Fruit fly (Drosophila melanogaster) whole organism, wandering third instar larva: ENCODE data around the gene Eip74EF.

Source experiments
- Abd-B ChIP-seq: fragments of >200 bp; optimal IDR thresholded peaks from 2 replicates; lab custom pipeline; 2017; ENCODE audit warnings: missing biosample characterization, missing genetic modification characterization
- CG9705 ChIP-seq: fragments of 200-800 bp; sonication (Bioruptor generic); optimal IDR thresholded peaks from 2 replicates; lab custom pipeline; 2018; ENCODE audit warnings: missing biosample characterization, mild to moderate bottlenecking, missing genetic modification characterization
- Dfd ChIP-seq: fragments of >200 bp; optimal IDR thresholded peaks from 2 replicates; lab custom pipeline; 2017; ENCODE audit warnings: missing biosample characterization, missing genetic modification characterization
- Dif ChIP-seq: fragments of 200-275, 200-300 bp; sonication (Bioruptor generic); optimal IDR thresholded peaks from 2 replicates; lab custom pipeline; 2018; ENCODE audit warnings: missing biosample characterization, missing genetic modification characterization; ENCODE audit not compliant: partially characterized antibody
- GATAd ChIP-seq: sonication (Bioruptor generic); optimal IDR thresholded peaks from 2 replicates; lab custom pipeline; 2016; ENCODE audit warnings: missing biosample characterization, missing genetic modification characterization
- HLH106 ChIP-seq: fragments of 200-800 bp; optimal IDR thresholded peaks from 3 replicates; lab custom pipeline; 2019; ENCODE audit warnings: missing biosample characterization, mild to moderate bottlenecking, missing genetic modification characterization, moderate library complexity
- Hnf4 ChIP-seq: fragments of 200-800 bp; sonication (Bioruptor generic); optimal IDR thresholded peaks from 2 replicates; lab custom pipeline; 2016; ENCODE audit warnings: missing biosample characterization, mild to moderate bottlenecking, missing genetic modification characterization
- Hr83 ChIP-seq: fragments of 200-300 bp; sonication (Bioruptor generic); optimal IDR thresholded peaks from 2 replicates; lab custom pipeline; 2016; ENCODE audit warnings: missing biosample characterization, mild to moderate bottlenecking, missing genetic modification characterization, moderate library complexity; ENCODE audit not compliant: poor library complexity, severe bottlenecking
- Jra ChIP-seq: sonication (Bioruptor generic); optimal IDR thresholded peaks from 2 replicates; lab custom pipeline; 2016; ENCODE audit warnings: missing biosample characterization, missing genetic modification characterization
- Mio ChIP-seq: sonication (Bioruptor generic); optimal IDR thresholded peaks from 2 replicates; lab custom pipeline; 2016; ENCODE audit warnings: missing biosample characterization, missing genetic modification characterization
- Myc ChIP-seq: fragments of >200 bp; optimal IDR thresholded peaks from 2 replicates; lab custom pipeline; 2017
- N ChIP-seq: fragments of >200 bp; optimal IDR thresholded peaks from 2 replicates; lab custom pipeline; 2018; ENCODE audit warnings: missing biosample characterization, missing external identifiers, missing genetic modification characterization
- OdsH ChIP-seq: fragments of 200-800 bp; sonication (Bioruptor generic); optimal IDR thresholded peaks from 2 replicates; lab custom pipeline; 2016; ENCODE audit warnings: missing biosample characterization, mild to moderate bottlenecking, missing genetic modification characterization
- Rel ChIP-seq, 2 experiments: fragments of 200-800 bp; sonication (Bioruptor generic) in 1 of 2; optimal IDR thresholded peaks; 2 replicates in 1 of 2; 3 replicates in 1 of 2; lab custom pipeline; 2016 to 2019; ENCODE audit warnings: mild to moderate bottlenecking in 2 of 2, missing biosample characterization in 2 of 2, missing genetic modification characterization in 2 of 2, moderate library complexity in 1 of 2
- Sp1 ChIP-seq: fragments of 200-800 bp; sonication (Bioruptor generic); optimal IDR thresholded peaks from 3 replicates; lab custom pipeline; 2019; ENCODE audit warnings: missing biosample characterization, mild to moderate bottlenecking, missing genetic modification characterization, moderate library complexity
- Vsx2 ChIP-seq: fragments of 200-300, 225-300 bp; sonication (Bioruptor generic); optimal IDR thresholded peaks from 2 replicates; lab custom pipeline; 2018; ENCODE audit warnings: missing biosample characterization, missing genetic modification characterization; ENCODE audit not compliant: partially characterized antibody
- br ChIP-seq: fragments of 200-800 bp; sonication (Bioruptor generic); optimal IDR thresholded peaks from 2 replicates; lab custom pipeline; 2016; ENCODE audit warnings: missing biosample characterization, missing genetic modification characterization
- brk ChIP-seq: fragments of 200-800 bp; sonication (Bioruptor generic); optimal IDR thresholded peaks from 2 replicates; lab custom pipeline; 2016; ENCODE audit warnings: missing biosample characterization, mild to moderate bottlenecking, missing genetic modification characterization
- dl ChIP-seq, 2 experiments: fragments of 175-275, 200-275 bp in 1 of 2; fragments of 200-275 bp in 1 of 2; sonication (Bioruptor generic); optimal IDR thresholded peaks; lab custom pipeline; 2018; ENCODE audit warnings: mild to moderate bottlenecking in 2 of 2, missing biosample characterization in 2 of 2, missing genetic modification characterization in 2 of 2, moderate library complexity in 2 of 2; ENCODE audit not compliant: partially characterized antibody in 2 of 2, insufficient read depth in 1 of 2
- dmrt93B ChIP-seq: fragments of 200-800 bp; sonication (Bioruptor generic); optimal IDR thresholded peaks from 2 replicates; lab custom pipeline; 2018; ENCODE audit warnings: missing biosample characterization, mild to moderate bottlenecking, missing genetic modification characterization
- ey ChIP-seq: fragments of 200-800 bp; sonication (Bioruptor generic); optimal IDR thresholded peaks from 2 replicates; lab custom pipeline; 2016; ENCODE audit warnings: missing biosample characterization, missing genetic modification characterization
- foxo ChIP-seq, 2 experiments: fragments of 200-800 bp; sonication (Bioruptor generic); optimal IDR thresholded peaks; 2 replicates in 1 of 2; 3 replicates in 1 of 2; lab custom pipeline; 2016 to 2017; ENCODE audit warnings: missing biosample characterization in 2 of 2, missing genetic modification characterization in 2 of 2
- fru ChIP-seq: fragments of 200-800 bp; sonication (Bioruptor generic); optimal IDR thresholded peaks from 3 replicates; lab custom pipeline; 2016; ENCODE audit warnings: missing biosample characterization, mild to moderate bottlenecking, missing genetic modification characterization
- h ChIP-seq: fragments of 200-800 bp; sonication (Bioruptor generic); optimal IDR thresholded peaks from 3 replicates; lab custom pipeline; 2016; ENCODE audit warnings: missing biosample characterization, mild to moderate bottlenecking, missing genetic modification characterization
- jim ChIP-seq: fragments of 175-275, 200-325 bp; sonication (Bioruptor generic); optimal IDR thresholded peaks from 2 replicates; lab custom pipeline; 2016; ENCODE audit warnings: missing biosample characterization, mild to moderate bottlenecking, missing genetic modification characterization
- pan ChIP-seq: fragments of >200 bp; optimal IDR thresholded peaks from 2 replicates; lab custom pipeline; 2017
- psq ChIP-seq: fragments of 200-800 bp; sonication (Bioruptor generic); optimal IDR thresholded peaks from 3 replicates; lab custom pipeline; 2017; ENCODE audit warnings: missing biosample characterization, mild to moderate bottlenecking, missing genetic modification characterization, moderate library complexity
- rgr ChIP-seq: fragments of 200-800 bp; sonication (Bioruptor generic); optimal IDR thresholded peaks from 3 replicates; lab custom pipeline; 2016; ENCODE audit warnings: missing biosample characterization, mild to moderate bottlenecking, missing genetic modification characterization
- sage ChIP-seq: fragments of 200-800 bp; sonication (Bioruptor generic); optimal IDR thresholded peaks from 2 replicates; lab custom pipeline; 2016; ENCODE audit warnings: missing biosample characterization, mild to moderate bottlenecking, missing genetic modification characterization
- sv ChIP-seq: fragments of 200-800 bp; sonication (Bioruptor generic); optimal IDR thresholded peaks from 3 replicates; lab custom pipeline; 2016; ENCODE audit warnings: missing biosample characterization, missing genetic modification characterization
- tai ChIP-seq: sonication (Bioruptor generic); optimal IDR thresholded peaks from 2 replicates; lab custom pipeline; 2016; ENCODE audit warnings: missing biosample characterization, missing genetic modification characterization
- usp ChIP-seq: fragments of >200 bp; optimal IDR thresholded peaks from 2 replicates; lab custom pipeline; 2017; ENCODE audit warnings: missing biosample characterization, missing genetic modification characterization
- woc ChIP-seq: sonication (Bioruptor generic); optimal IDR thresholded peaks from 2 replicates; lab custom pipeline; 2016; ENCODE audit warnings: missing biosample characterization, mild to moderate bottlenecking, missing genetic modification characterization

The Eip74EF gene

dm6 chr3L:17596897-17597296, 22.2 kb downstream of the Eip74EF start (continued):
- no peak for TF ChIP-seq dmrt93B (GFP tag; lab: Kevin White, UChicago)
- TF ChIP-seq Dfd (GFP tag; lab: Kevin White, UChicago) = no peak
- TF ChIP-seq foxo (GFP tag; optimal IDR thresholded peaks at IDR 0.05; lab: Kevin White, UChicago) = no peak
- no peak for TF ChIP-seq HLH106 (tag; lab: Kevin White, UChicago)
- TF ChIP-seq jim (GFP tag; lab: Kevin White, UChicago) = no peak
- no peak for TF ChIP-seq sage
- peak; percentile 9 for TF ChIP-seq Hr83 (GFP tag; lab: Kevin White, UChicago)
- TF ChIP-seq h = no peak
- no peak for TF ChIP-seq OdsH (GFP tag; lab: Kevin White, UChicago)
- TF ChIP-seq Jra (GFP tag; lab: Kevin White, UChicago) = no peak
- TF ChIP-seq brk (GFP tag; lab: Kevin White, UChicago) = peak; percentile 75
- no peak for TF ChIP-seq ey (GFP tag; lab: Kevin White, UChicago)
- no peak for TF ChIP-seq Mio (GFP tag; lab: Kevin White, UChicago)
- TF ChIP-seq, all 38 proteins: peak for 8

dm6 chr3L:17595810-17596561, 23.1 kb downstream of the Eip74EF start:
- TF ChIP-seq woc (GFP tag; lab: Kevin White, UChicago) (no peak), Jra (GFP tag; lab: Kevin White, UChicago) (no peak), HLH106 (tag; lab: Kevin White, UChicago) (no peak), Dfd (GFP tag; lab: Kevin White, UChicago) (no peak), Hnf4 (GFP tag; lab: Kevin White, UChicago) (no peak), OdsH (GFP tag; lab: Kevin White, UChicago) (no peak), psq (no peak), N (GFP tag; lab: Kevin White, UChicago) (no peak), sv (GFP tag; lab: Kevin White, UChicago) (no peak)

DNA sequence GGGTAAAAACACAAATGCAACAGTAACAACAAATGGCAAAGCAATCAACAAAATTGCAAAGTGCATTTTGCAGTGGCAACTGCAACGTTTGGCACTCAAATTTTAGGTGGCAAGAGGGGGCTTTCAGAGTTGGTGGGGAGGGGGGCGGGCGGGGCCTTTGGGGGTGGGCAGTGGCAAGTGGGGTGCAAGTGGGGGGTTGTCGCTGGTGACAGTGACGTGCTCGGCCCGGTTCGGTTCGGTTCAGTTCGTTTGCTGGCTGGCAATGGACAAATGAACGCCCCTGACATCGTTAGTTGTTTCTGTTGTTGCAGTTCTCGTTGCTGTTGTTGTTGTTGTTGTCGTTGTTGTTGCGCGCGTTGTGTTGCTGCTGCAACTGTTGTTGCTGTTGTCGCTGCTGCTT, 26.0 kb downstream of the Eip74EF start:
- no peak for TF ChIP-seq br (GFP tag; lab: Kevin White, UChicago)
- peak; percentile 45 for TF ChIP-seq Dfd (GFP tag; lab: Kevin White, UChicago)
- TF ChIP-seq Dif (GFP tag; lab: Kevin White, UChicago) = no peak
- TF ChIP-seq Rel (GFP tag; optimal IDR thresholded peaks at IDR 0.05; lab: Kevin White, UChicago) = no peak
- no peak for TF ChIP-seq Rel (tag; optimal IDR thresholded peaks at IDR 0.05; lab: Kevin White, UChicago)
- no peak for TF ChIP-seq psq
- TF ChIP-seq sv (GFP tag; lab: Kevin White, UChicago) = no peak

- TF ChIP-seq CG9705 (GFP tag; lab: Kevin White, UChicago) (no peak), pan (lab: Kevin White, UChicago) (no peak), ey (GFP tag; lab: Kevin White, UChicago) (no peak), Dif (GFP tag; lab: Kevin White, UChicago) (no peak), dmrt93B (GFP tag; lab: Kevin White, UChicago) (no peak), tai (no peak), Hnf4 (GFP tag; lab: Kevin White, UChicago) (no peak), Abd-B (GFP tag; lab: Kevin White, UChicago) (no peak), usp (GFP tag; lab: Kevin White, UChicago) (no peak)
- TF ChIP-seq, all 38 proteins: peak for 0
These were observed 28.0 kb downstream of the Eip74EF start for dm6 chr3L:17591217-17591467.

DNA sequence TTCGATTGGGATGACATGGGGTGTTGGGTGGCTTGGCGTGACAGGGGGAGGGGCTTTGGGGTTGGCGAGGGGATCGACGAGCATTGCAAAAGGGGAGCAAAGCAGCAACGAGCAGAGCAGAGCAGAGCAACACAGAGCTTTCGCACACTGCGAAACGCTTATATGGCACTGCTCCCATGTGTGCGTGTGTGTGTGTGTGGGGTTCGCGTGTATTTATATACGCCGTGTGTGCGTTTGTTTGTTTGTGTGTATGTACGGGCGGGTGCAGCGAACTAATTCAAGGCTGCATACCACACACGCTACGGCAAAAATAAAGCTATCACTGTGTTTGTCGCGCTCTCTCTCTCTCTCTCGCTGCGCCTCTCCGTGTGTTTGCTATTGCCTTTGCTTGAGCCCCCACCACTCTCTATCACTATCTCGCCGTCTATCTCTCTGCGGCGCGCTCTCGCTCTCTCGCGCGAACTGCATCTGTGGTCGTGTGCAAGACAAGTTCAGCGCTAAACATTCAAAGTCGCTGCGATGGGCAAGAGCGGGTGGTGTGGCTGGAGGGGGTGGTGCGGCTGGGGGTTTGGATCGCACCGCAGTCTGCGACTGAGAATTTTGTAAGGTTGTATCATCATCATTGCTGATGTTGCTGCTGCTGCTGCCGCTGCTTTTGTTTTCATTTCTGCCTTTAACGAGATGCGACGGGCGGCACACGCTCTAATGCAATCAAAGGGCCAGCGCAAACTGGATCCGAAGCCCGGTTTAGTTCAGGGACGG, 28.5 kb downstream of the Eip74EF start:
- TF ChIP-seq jim (GFP tag; lab: Kevin White, UChicago) = no peak
- no peak for TF ChIP-seq Abd-B (GFP tag; lab: Kevin White, UChicago)
- TF ChIP-seq Dif (GFP tag; lab: Kevin White, UChicago) = peak; percentile 99
- TF ChIP-seq h = peak; percentile 89
- TF ChIP-seq Hr83 (GFP tag; lab: Kevin White, UChicago) = peak; percentile 95
- TF ChIP-seq tai = peak; percentile 82
- TF ChIP-seq GATAd (GFP tag; lab: Kevin White, UChicago) = no peak
- peak; percentile 87 for TF ChIP-seq Vsx2 (GFP tag; lab: Kevin White, UChicago)
- peak; percentile 26 to 45 for TF ChIP-seq foxo (GFP tag; optimal IDR thresholded peaks at IDR 0.05; lab: Kevin White, UChicago)
- TF ChIP-seq HLH106 (tag; lab: Kevin White, UChicago) = peak; percentile 45
- TF ChIP-seq rgr (GFP tag; lab: Kevin White, UChicago) = peak; percentile 25
- TF ChIP-seq CG9705 (GFP tag; lab: Kevin White, UChicago) = peak; percentile 9
- TF ChIP-seq Myc (lab: Kevin White, UChicago) = no peak
- peak; percentile 85 for TF ChIP-seq Rel (GFP tag; optimal IDR thresholded peaks at IDR 0.05; lab: Kevin White, UChicago)
- TF ChIP-seq Rel (tag; optimal IDR thresholded peaks at IDR 0.05; lab: Kevin White, UChicago) = peak; percentile 68
- no peak for TF ChIP-seq pan (lab: Kevin White, UChicago)
- TF ChIP-seq N (GFP tag; lab: Kevin White, UChicago) = peak; percentile 78
- TF ChIP-seq Jra (GFP tag; lab: Kevin White, UChicago) = peak; percentile 72
- TF ChIP-seq br (GFP tag; lab: Kevin White, UChicago) = peak; percentile 66
- TF ChIP-seq dl (GFP tag; optimal IDR thresholded peaks at IDR 0.05; lab: Kevin White, UChicago; ENCODE audit: insufficient read depth in 1 of 2, partially characterized antibody in 2 of 2) = peak; percentile 96 to 99
- peak; percentile 3 for TF ChIP-seq ey (GFP tag; lab: Kevin White, UChicago)
- TF ChIP-seq brk (GFP tag; lab: Kevin White, UChicago) = no peak
- TF ChIP-seq Hnf4 (GFP tag; lab: Kevin White, UChicago) = peak; percentile 16
- TF ChIP-seq OdsH (GFP tag; lab: Kevin White, UChicago) = peak; percentile 38
- TF ChIP-seq psq = peak; percentile 76
- peak; percentile 89 for TF ChIP-seq fru (GFP tag; lab: Kevin White, UChicago)
- no peak for TF ChIP-seq sv (GFP tag; lab: Kevin White, UChicago)
- peak; percentile 30 for TF ChIP-seq Sp1 (GFP tag; lab: Kevin White, UChicago)
- TF ChIP-seq, all 38 proteins: peak for 20
